Worm (Caenorhabditis elegans) whole organism, early embryonic: ENCODE measurements around the gene F59A2.5.

Experiments
- B0310.2 ChIP-seq: sonication (generic microtip); optimal IDR thresholded peaks from 2 replicates; lab custom pipeline; 2016; ENCODE audit warnings: mild to moderate bottlenecking, missing genetic modification characterization, missing compliant biosample characterization
- F13C5.2 ChIP-seq: sonication (generic microtip); optimal IDR thresholded peaks from 2 replicates; lab custom pipeline; 2017; ENCODE audit warnings: mild to moderate bottlenecking, missing genetic modification characterization, inconsistent platforms, missing compliant biosample characterization
- aly-1 ChIP-seq: sonication (generic microtip); optimal IDR thresholded peaks from 2 replicates; lab custom pipeline; 2016; ENCODE audit warnings: missing genetic modification characterization, missing compliant biosample characterization
- ama-1 ChIP-seq: fragments of 150-350 bp; optimal IDR thresholded peaks from 2 replicates; lab custom pipeline; 2014
- ceh-13 ChIP-seq: fragments of 200-800 bp; sonication (Bioruptor generic); optimal IDR thresholded peaks from 2 replicates; lab custom pipeline; 2018; ENCODE audit warnings: mild to moderate bottlenecking, missing genetic modification characterization, missing compliant biosample characterization
- ceh-36 ChIP-seq: sonication (generic microtip); optimal IDR thresholded peaks from 2 replicates; lab custom pipeline; 2016; ENCODE audit warnings: missing genetic modification characterization, inconsistent platforms, missing compliant biosample characterization
- ets-7 ChIP-seq: sonication (generic microtip); optimal IDR thresholded peaks from 2 replicates; lab custom pipeline; 2016; ENCODE audit warnings: missing genotype, missing genetic modification characterization, missing compliant biosample characterization
- flt-1 ChIP-seq: fragments of 200-800 bp; sonication (Bioruptor generic); IDR thresholded peaks from 2 replicates; pipeline ENCODE4 v1.3.6; 2022; ENCODE audit warnings: missing genetic modification characterization, missing compliant biosample characterization
- hmbx-1 ChIP-seq: sonication (generic microtip); optimal IDR thresholded peaks from 2 replicates; lab custom pipeline; 2016; ENCODE audit warnings: mild to moderate bottlenecking, missing genetic modification characterization, missing compliant biosample characterization
- hmg-4 ChIP-seq: fragments of 200-800 bp; sonication (Bioruptor generic); optimal IDR thresholded peaks from 2 replicates; lab custom pipeline; 2018; ENCODE audit warnings: mild to moderate bottlenecking, missing genetic modification characterization, missing compliant biosample characterization
- hnd-1 ChIP-seq: sonication (generic microtip); optimal IDR thresholded peaks from 2 replicates; lab custom pipeline; 2016; ENCODE audit warnings: missing genetic modification characterization, missing compliant biosample characterization
- pes-1 ChIP-seq: fragments of 200-800 bp; sonication (Bioruptor generic); IDR thresholded peaks from 2 replicates; pipeline ENCODE4 v1.3.6; 2022; ENCODE audit warnings: missing genetic modification reagents, missing genetic modification characterization, missing compliant biosample characterization
- scrt-1 ChIP-seq: fragments of 200-800 bp; sonication (Bioruptor generic); IDR thresholded peaks from 2 replicates; pipeline ENCODE4 v1.3.6; 2022; ENCODE audit warnings: missing genetic modification characterization, missing compliant biosample characterization
- sea-1 ChIP-seq: fragments of 200-800 bp; sonication (Bioruptor generic); conservative IDR thresholded peaks from 2 replicates; pipeline ENCODE4 v1.3.6; 2022; ENCODE audit warnings: missing genetic modification characterization, missing compliant biosample characterization
- tbx-11 ChIP-seq: fragments of 200-800 bp; sonication (Bioruptor generic); IDR thresholded peaks from 2 replicates; pipeline ENCODE4 v1.3.6; 2022; ENCODE audit warnings: missing genetic modification characterization, missing compliant biosample characterization
- tbx-37 ChIP-seq: fragments of 200-800 bp; sonication (Bioruptor generic); conservative IDR thresholded peaks from 2 replicates; pipeline ENCODE4 v1.3.6; 2022; ENCODE audit warnings: missing genetic modification reagents, missing genetic modification characterization, missing compliant biosample characterization
- tra-4 ChIP-seq: sonication (generic microtip); optimal IDR thresholded peaks from 2 replicates; lab custom pipeline; 2017; ENCODE audit warnings: missing genetic modification characterization, missing compliant biosample characterization

The F59A2.5 gene

ce11 chrIII:3413437-3413836, 8.8 kb downstream of the F59A2.5 start:
- TF ChIP-seq sea-1 (GFP tag; lab: Robert Waterston, UW) (no peak), ceh-13 (GFP tag; lab: Kevin White, UChicago) (no peak), pes-1 (GFP tag; lab: Robert Waterston, UW) (no peak), tbx-37 (no peak), tra-4 (tag; lab: Kevin White, UChicago) (no peak), ceh-36 (tag; lab: Kevin White, UChicago) (no peak), F13C5.2 (tag; lab: Kevin White, UChicago) (no peak), flt-1 (no peak), hnd-1 (tag; lab: Kevin White, UChicago) (no peak), tbx-11 (GFP tag; lab: Robert Waterston, UW) (no peak)

- no peak for TF ChIP-seq sea-1 (GFP tag; lab: Robert Waterston, UW)
- TF ChIP-seq scrt-1 (GFP tag; lab: Robert Waterston, UW): no peak
- TF ChIP-seq hnd-1 (tag; lab: Kevin White, UChicago): no peak
- TF ChIP-seq ceh-36 (tag; lab: Kevin White, UChicago): no peak
- TF ChIP-seq hmbx-1 (tag; lab: Kevin White, UChicago): no peak
- TF ChIP-seq flt-1: no peak
- TF ChIP-seq ets-7: no peak
- no peak for TF ChIP-seq B0310.2 (tag; lab: Kevin White, UChicago)
- no peak for TF ChIP-seq tbx-37
- TF ChIP-seq tra-4 (tag; lab: Kevin White, UChicago): no peak
- no peak for TF ChIP-seq aly-1
- TF ChIP-seq tbx-11 (GFP tag; lab: Robert Waterston, UW): no peak
- no peak for TF ChIP-seq ceh-13 (GFP tag; lab: Kevin White, UChicago)
- no peak for TF ChIP-seq F13C5.2 (tag; lab: Kevin White, UChicago)
- no peak for TF ChIP-seq ama-1 (lab: Kevin White, UChicago)
- TF ChIP-seq hmg-4 (GFP tag; lab: Kevin White, UChicago): no peak
Measured at ce11 chrIII:3414412-3414811, 9.7 kb downstream of the F59A2.5 start.

- TF ChIP-seq B0310.2 (tag; lab: Kevin White, UChicago) (no peak), tbx-11 (GFP tag; lab: Robert Waterston, UW) (no peak), F13C5.2 (tag; lab: Kevin White, UChicago) (no peak), tra-4 (tag; lab: Kevin White, UChicago) (no peak), sea-1 (GFP tag; lab: Robert Waterston, UW) (no peak), ceh-36 (tag; lab: Kevin White, UChicago) (no peak), flt-1 (no peak), pes-1 (GFP tag; lab: Robert Waterston, UW) (no peak), scrt-1 (GFP tag; lab: Robert Waterston, UW) (no peak), ets-7 (no peak), aly-1 (no peak), hmg-4 (GFP tag; lab: Kevin White, UChicago) (no peak), hnd-1 (tag; lab: Kevin White, UChicago) (no peak), tbx-37 (no peak)
Measured at ce11 chrIII:3417453-3417852, 12.8 kb downstream of the F59A2.5 start.

ce11 chrIII:3418906-3419305, 14.2 kb downstream of the F59A2.5 start:
- no peak for TF ChIP-seq ets-7
- TF ChIP-seq ceh-36 (tag; lab: Kevin White, UChicago): no peak
- no peak for TF ChIP-seq tra-4 (tag; lab: Kevin White, UChicago)
- no peak for TF ChIP-seq ceh-13 (GFP tag; lab: Kevin White, UChicago)
- no peak for TF ChIP-seq hmg-4 (GFP tag; lab: Kevin White, UChicago)
- TF ChIP-seq F13C5.2 (tag; lab: Kevin White, UChicago): no peak
- TF ChIP-seq tbx-37: no peak
- no peak for TF ChIP-seq ama-1 (lab: Kevin White, UChicago)
- TF ChIP-seq tbx-11 (GFP tag; lab: Robert Waterston, UW): no peak
- no peak for TF ChIP-seq hnd-1 (tag; lab: Kevin White, UChicago)

DNA sequence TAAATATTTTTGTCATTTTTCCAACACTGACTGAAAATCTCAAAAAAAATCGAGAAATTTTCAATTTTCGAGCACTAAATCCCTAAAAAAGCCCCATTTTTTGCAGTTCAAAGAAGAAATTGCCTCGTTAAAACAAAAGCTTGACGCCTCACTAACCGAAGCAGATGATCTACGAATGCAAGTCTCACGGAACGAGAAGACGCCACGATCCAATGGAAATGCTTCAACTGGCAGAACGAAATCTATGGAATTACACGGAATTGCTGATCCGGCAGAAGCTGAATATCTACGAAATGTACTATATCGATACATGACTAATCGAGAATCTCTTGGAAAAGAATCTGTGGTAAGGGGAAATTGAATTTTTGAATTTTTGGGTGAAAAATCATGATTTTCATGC, 19.3 kb downstream of the F59A2.5 start:
- no peak for TF ChIP-seq hnd-1 (tag; lab: Kevin White, UChicago)
- no peak for TF ChIP-seq scrt-1 (GFP tag; lab: Robert Waterston, UW)
- 0 out of 2 replicates have a peak, but pooled peaks have one; percentile 4 for TF ChIP-seq tbx-37
- TF ChIP-seq F13C5.2 (tag; lab: Kevin White, UChicago): no peak
- no peak for TF ChIP-seq aly-1
- TF ChIP-seq hmbx-1 (tag; lab: Kevin White, UChicago): no peak
- no peak for TF ChIP-seq tra-4 (tag; lab: Kevin White, UChicago)
- no peak for TF ChIP-seq ceh-13 (GFP tag; lab: Kevin White, UChicago)

DNA sequence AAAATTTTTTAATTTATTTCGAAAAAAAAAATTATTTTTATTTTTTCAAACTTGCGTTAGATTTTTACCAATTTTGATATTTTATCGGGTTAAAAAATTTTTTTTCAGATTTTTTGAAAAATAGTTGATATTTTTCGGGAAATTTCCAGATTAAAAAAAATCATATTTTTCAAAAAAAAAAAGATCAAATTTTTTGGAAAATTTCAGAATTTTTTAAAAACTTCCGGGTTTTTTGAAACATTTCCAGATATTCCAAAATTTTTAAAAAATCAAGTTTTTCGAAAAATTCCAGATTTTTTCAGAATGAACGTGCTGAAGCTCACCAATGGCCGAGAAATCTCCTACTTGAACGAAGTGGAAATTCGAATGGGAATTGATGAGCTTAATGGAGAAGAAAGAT, 20.8 kb downstream of the F59A2.5 start, which contains the start of gene metl-18:
Gene metl-18 (plus strand): TSS at position 301 of the 400 bp plus-strand sequence.
- TF ChIP-seq tbx-11 (GFP tag; lab: Robert Waterston, UW) (no peak), ceh-36 (tag; lab: Kevin White, UChicago) (no peak), pes-1 (GFP tag; lab: Robert Waterston, UW) (no peak), sea-1 (GFP tag; lab: Robert Waterston, UW) (no peak), tbx-37 (no peak), aly-1 (no peak), hmg-4 (GFP tag; lab: Kevin White, UChicago) (no peak), tra-4 (tag; lab: Kevin White, UChicago) (no peak), F13C5.2 (tag; lab: Kevin White, UChicago) (no peak), ets-7 (no peak), hmbx-1 (tag; lab: Kevin White, UChicago) (no peak), ceh-13 (GFP tag; lab: Kevin White, UChicago) (no peak), scrt-1 (GFP tag; lab: Robert Waterston, UW) (no peak), ama-1 (lab: Kevin White, UChicago) (no peak), B0310.2 (tag; lab: Kevin White, UChicago) (no peak), hnd-1 (tag; lab: Kevin White, UChicago) (no peak), flt-1 (no peak)

- TF ChIP-seq ets-7: no peak
- TF ChIP-seq scrt-1 (GFP tag; lab: Robert Waterston, UW): 0 out of 2 replicates have a peak, but pooled peaks have one; percentile 19
- TF ChIP-seq pes-1 (GFP tag; lab: Robert Waterston, UW): 0 out of 2 replicates have a peak, but pooled peaks have one; percentile 5
Measured at ce11 chrIII:3426741-3427140, 22.1 kb downstream of the F59A2.5 start.
